Worm (Caenorhabditis elegans) whole organism, L4/young adult: ENCODE data around the gene T23B5.3.
"Not testable (repeated sequence)": the region's sequence is repeated elsewhere in the genome, so short reads cannot be mapped to it uniquely, and the experiment has no call there.

Experiments used
- W03F9.2 ChIP-seq: fragments of 150-350 bp; optimal IDR thresholded peaks from 2 replicates; lab custom pipeline; 2014; ENCODE audit warnings: missing biosample characterization, missing genetic modification characterization
- dao-5 ChIP-seq: sonication (generic microtip); optimal IDR thresholded peaks from 2 replicates; lab custom pipeline; 2016; ENCODE audit warnings: missing genotype, missing genetic modification characterization, moderate library complexity, missing compliant biosample characterization
- him-1 ChIP-seq: sonication (generic microtip); optimal IDR thresholded peaks from 2 replicates; lab custom pipeline; 2016; ENCODE audit warnings: missing genotype, missing genetic modification reagents, missing genetic modification characterization, missing compliant biosample characterization

Gene T23B5.3

DNA sequence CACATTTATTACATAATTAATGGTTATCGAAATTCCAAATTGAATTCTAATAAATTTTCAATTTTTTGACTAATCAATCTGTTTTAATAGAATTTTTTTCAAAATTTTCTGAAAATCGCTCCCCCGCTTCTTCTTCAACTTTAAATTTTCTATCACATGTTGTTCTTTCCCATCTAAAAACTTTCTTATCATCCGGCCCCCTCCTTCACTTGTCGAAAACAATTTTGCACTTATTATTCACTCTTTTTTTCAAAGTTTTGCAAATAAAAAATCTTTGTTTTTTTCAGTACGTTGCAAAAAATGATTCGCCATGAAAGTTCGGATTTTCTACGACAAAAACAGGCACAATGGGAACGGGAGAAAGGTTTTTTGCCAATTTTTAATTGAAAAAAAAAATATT lies at the start of gene T23B5.3:
Gene T23B5.3, plus strand, starts transcription at position 301 of the 400 bp plus-strand sequence.
- TF ChIP-seq W03F9.2 (tag; lab: Kevin White, UChicago) (no peak), dao-5 (no peak), him-1 (tag; lab: Kevin White, UChicago) (no peak)

DNA sequence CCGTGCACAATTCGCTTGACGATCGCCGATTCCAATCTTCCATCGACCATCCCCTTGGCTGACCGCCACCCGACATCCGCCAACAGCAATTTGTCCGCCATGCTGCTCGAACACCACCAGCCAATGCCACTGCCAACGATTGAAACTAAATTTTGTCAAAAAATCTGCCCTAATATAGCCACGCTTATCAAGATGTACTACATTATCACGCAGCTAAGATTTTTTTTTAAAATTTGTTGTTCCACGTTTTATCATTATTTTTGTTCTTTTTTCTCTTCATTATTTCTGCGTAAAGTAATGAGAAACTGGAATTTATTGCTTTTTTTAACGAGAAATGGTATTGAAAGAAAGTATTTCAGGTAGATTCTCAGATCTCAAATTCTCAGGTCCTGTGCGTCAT lies 49.2 kb upstream of the T23B5.3 start, which contains the start of gene C26H9A.3:
Gene C26H9A.3, minus strand, starts transcription at position 101 of the 400 bp plus-strand sequence.
- not testable (repeated sequence) for TF ChIP-seq W03F9.2 (tag; lab: Kevin White, UChicago); him-1 (tag; lab: Kevin White, UChicago); dao-5

DNA sequence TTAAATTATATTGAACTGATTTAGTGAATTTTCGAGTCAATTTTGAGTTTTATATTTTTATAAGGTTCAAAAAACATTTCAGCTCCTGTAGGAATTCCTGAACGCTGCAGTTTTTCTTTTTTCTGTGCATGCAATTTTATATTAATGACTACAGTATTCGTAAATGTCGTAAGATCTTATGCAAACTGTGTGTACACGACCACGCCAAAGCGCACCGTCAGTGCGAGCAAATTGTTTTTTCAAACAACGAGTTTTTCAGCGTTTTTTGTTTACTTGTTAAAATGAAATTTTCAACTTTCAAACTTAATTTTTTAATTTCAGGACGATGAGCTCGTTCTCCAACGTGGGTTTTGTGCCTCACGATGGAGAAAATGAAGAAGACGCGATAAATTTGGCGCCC lies 48.3 kb upstream of the T23B5.3 start, which contains the start of gene vha-7:
Gene vha-7, plus strand, starts transcription at position 326 of the 400 bp plus-strand sequence.
- TF ChIP-seq W03F9.2 (tag; lab: Kevin White, UChicago) (no peak), dao-5 (no peak), him-1 (tag; lab: Kevin White, UChicago) (no peak)

DNA sequence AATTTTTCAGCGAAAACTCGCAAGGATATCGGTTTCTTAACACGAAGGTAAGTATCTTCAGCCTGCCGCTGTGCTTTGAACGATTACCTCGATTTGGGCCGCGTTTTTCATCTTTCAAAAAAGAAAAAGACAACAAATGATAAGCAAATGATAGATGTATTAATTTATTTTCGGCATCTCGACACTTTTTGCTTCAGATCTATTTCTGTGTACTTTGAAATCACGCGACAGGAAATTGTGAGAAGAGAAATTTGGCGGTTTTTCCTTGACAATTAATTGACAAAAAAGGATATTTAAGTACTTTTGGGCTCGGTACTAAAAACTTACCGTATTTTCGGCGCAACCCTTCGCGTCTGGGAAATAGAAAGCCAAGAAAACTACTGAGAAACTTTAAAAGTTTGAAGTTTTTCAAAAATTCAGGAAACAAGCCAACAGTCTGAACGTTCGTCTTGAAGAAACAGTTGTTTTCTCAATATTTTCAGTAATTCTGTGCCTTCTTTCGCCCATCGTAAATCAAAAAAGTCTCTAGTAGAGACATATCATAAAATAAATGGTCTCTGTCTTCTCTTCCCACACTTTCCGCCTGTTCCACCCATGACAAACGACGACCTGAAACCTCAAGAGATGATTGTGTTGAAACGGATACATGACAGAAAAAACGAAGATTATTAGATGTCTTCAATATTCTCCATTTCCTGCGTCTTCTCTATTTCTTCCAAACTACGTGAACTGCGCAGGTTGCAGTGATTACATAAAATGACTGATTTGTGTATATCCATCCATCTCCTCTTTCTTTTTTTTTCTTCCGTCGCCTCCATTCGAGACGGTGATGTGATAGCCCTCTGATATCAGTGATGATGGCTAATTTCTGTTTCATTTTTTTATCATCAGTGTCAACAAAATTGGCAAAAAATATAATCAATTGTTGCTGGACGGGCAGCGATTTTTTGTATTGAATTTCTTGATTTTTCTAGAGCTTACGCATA lies 47.3 kb upstream of the T23B5.3 start:
- TF ChIP-seq him-1 (tag; lab: Kevin White, UChicago): no peak
- TF ChIP-seq dao-5: no peak

DNA sequence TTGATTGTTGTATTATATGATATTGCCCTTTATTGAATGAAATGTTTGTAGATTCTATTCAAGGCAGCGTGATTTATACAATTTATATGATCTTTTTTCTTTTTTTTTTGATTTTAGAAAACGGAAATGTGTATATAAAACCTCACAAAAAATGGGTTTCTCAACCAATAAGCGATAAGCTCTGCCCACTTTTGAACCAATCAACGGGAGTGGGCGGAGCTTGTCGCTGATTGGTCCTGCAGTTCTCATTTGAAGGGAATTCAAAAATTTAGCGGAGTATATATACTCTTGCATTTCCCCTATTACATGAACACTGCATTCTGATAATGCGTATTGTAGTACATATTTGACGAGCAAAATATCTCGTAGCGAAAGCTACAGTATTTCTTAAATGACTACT lies 37.9 kb upstream of the T23B5.3 start:
- TF ChIP-seq him-1 (tag; lab: Kevin White, UChicago) (no peak), dao-5 (no peak), W03F9.2 (tag; lab: Kevin White, UChicago) (no peak)

DNA sequence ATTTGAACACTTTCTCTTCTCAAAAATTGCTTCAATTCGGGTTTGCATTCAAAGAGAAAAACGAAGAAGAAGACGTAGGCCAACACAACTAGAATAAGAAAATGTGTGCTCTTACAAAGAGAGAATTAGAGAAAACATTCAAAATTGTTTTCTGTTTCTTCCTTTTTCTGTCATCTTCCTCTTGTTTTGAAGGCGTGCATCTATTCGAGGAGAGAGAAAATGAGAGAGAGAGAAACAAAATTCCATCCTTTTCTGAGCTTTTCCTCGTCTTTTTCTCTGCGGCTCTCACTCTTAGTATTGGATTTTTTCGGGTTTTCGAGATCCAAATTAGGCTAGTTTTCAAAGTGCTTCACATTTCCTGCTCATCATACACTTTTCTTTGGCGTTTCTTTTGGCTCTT lies 36.9 kb upstream of the T23B5.3 start:
- no peak for TF ChIP-seq dao-5
- TF ChIP-seq W03F9.2 (tag; lab: Kevin White, UChicago): no peak
- no peak for TF ChIP-seq him-1 (tag; lab: Kevin White, UChicago)

DNA sequence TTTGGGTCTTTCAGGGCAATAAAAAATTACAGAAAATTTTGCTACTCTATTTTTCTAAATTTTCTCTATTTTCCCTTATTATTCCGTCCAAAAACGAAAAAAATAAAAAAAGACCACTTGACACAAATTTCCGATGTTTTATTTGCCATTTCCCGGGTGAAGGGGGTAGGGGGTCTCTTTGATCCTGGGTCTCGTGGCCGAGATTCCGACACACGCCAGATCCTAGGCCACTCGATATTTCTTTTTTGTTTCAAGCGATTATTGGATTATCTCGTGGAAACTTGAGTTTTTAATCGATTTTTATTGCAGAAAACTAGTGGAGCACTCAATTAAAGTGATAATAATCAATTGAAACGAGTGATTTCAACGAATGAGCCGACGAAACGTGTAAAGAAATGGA lies 35.4 kb upstream of the T23B5.3 start, which contains the start of the genes wdfy-3 and C26H9A.4:
Gene wdfy-3, plus strand, starts transcription at position 308 of the 400 bp plus-strand sequence.
Gene C26H9A.4, plus strand, starts transcription at position 317 of the 400 bp plus-strand sequence.
- no peak for TF ChIP-seq W03F9.2 (tag; lab: Kevin White, UChicago)
- no peak for TF ChIP-seq dao-5
- TF ChIP-seq him-1 (tag; lab: Kevin White, UChicago): no peak

DNA sequence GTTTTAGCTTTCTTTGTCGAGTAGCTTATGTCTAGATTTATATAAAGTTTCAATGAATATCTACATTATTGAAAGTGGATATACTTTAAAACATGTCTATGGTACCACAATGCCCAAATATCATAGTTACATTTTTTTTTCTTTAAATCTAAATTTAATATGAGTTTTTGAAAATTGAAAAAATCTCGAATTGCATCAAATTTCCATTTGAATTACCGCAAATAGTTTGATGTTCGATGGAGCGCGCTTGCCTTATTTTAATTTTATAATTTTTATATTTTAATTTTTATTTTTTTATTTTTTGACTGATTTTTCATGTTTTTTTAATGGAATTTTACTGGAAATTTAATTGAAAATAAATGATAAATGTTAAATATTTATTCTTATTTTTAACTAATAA lies 13.8 kb upstream of the T23B5.3 start, which contains the start of gene T23B5.4:
Gene T23B5.4, plus strand, starts transcription at position 301 of the 400 bp plus-strand sequence.
- TF ChIP-seq dao-5 (no peak), W03F9.2 (tag; lab: Kevin White, UChicago) (no peak), him-1 (tag; lab: Kevin White, UChicago) (no peak)

DNA sequence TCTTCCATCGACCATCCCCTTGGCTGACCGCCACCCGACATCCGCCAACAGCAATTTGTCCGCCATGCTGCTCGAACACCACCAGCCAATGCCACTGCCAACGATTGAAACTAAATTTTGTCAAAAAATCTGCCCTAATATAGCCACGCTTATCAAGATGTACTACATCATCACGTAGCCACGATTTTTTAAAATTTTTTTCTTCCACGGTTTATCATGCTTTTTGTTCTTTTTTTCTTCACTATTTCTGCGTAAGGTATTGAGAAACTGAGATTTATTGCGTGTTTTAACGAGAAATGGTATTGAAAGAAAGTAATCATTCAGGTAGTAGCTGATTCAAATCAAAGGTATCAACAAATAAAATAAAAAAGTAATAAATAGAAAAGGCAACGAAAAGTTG lies 11.3 kb upstream of the T23B5.3 start, which contains the start of gene T23B5.6:
Gene T23B5.6, minus strand, starts transcription at position 101 of the 400 bp plus-strand sequence.
- not testable (repeated sequence) for TF ChIP-seq dao-5; him-1 (tag; lab: Kevin White, UChicago); W03F9.2 (tag; lab: Kevin White, UChicago)

DNA sequence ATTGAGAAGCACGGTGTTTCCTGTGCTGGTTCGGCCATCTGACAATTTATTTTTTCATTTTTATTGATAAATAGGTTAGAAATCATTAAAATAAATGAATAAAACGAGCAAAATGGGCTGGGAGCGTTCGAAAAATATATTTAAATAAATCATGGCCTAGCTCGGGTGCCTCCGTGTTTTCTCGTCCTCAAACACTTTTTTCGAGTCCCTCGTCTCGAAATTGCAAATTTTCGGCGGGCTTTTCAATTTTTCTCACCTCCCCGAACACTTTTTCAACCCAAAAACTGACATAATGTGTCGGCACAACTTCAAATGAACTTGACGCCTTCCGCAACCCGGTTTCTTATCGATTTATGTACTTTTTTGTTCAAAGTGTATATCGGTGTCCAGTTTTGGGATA lies 4.1 kb upstream of the T23B5.3 start, which contains the start of gene prmt-9:
Gene prmt-9, minus strand, starts transcription at position 38 of the 400 bp plus-strand sequence.
- TF ChIP-seq W03F9.2 (tag; lab: Kevin White, UChicago) (no peak), him-1 (tag; lab: Kevin White, UChicago) (no peak), dao-5 (no peak)

DNA sequence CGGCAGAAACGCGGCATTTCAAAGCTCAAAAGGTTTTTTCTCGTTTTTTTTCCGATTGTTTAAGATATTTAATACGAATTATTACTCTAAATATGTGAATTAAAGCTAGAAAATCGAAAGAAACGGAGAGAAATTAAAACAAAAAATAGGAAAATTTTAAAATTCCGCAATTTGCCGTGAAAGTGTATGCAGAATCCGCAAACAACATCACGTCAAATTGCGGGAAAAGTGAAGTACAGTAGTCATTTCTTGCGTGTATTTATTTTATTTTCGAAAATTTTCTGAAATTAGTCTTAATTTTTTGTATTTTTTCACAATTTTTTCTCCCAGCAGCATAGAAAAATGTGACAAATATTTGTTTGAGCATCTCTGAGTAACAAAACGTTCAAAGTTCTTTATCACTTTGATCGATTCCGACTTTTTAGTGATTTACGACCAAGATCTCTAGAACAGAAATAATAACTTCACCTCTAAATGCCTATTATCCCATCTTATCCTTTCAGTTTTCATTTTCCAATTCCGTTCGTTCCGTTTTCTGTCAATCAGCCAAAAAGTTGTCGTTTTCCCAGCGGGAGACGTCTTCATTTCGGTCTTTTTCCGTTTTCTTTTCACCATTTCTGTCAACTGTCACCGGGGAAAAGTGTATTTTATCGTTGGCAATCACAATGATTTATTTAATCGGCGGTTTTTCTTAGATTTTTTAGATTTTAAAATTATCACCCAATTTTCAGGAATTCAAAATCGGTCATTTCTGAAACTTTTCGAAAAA lies 3.5 kb upstream of the T23B5.3 start:
- no peak for TF ChIP-seq him-1 (tag; lab: Kevin White, UChicago)
- TF ChIP-seq W03F9.2 (tag; lab: Kevin White, UChicago): no peak
- TF ChIP-seq dao-5: no peak

DNA sequence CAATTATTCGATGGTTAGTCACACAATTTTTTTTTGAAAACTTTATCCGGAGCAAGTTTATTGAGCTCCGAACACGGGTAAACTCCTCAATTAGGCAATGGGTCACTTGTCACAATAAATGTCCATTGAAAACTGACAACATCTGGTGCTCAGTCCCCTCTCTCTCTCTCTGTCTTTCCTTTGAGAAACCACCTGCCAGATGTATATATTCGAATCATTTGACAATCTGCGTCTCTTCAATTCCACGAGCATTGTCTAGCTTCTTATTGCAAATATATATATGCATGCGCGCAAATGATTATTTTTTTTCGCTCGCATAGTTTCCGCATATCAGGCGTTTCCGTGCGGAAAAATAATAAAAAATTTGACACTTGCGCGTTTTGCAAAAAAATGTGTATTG lies 2.6 kb upstream of the T23B5.3 start:
- TF ChIP-seq dao-5: no peak
- TF ChIP-seq W03F9.2 (tag; lab: Kevin White, UChicago): no peak
- no peak for TF ChIP-seq him-1 (tag; lab: Kevin White, UChicago)

DNA sequence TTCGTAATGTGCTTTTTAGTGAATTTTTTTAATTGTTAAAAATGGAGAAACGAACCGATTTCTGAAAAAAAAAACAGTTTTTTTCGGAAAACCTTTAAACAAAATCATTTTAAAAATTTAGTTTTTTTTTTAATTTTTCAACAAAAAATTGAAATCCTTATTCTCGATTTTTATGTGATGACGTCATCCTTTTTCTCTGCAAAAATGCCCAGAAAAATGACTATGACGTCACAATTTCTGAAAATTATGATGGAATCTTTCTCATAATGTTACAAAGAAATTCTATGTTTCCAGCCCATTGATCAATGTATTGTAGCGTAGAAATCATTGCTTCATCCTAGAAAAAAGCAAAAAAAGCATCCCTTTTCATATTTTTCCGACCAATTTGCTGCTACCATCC lies 822 bp downstream of the T23B5.3 start:
- no peak for TF ChIP-seq W03F9.2 (tag; lab: Kevin White, UChicago)
- TF ChIP-seq dao-5: no peak
